Worm (Caenorhabditis elegans) whole organism, L3 larva: ENCODE data around the gene Y39G8B.10.
A peak's percentile ranks its signal among the peaks of the same experiment; 100 is the strongest.

Experiments
- ama-1 ChIP-seq: fragments of 150-350 bp; optimal IDR thresholded peaks from 2 replicates; lab custom pipeline; 2018
- ceh-16 ChIP-seq: sonication (generic microtip); optimal IDR thresholded peaks from 2 replicates; lab custom pipeline; 2017; ENCODE audit warnings: missing biosample characterization, missing genetic modification characterization
- ceh-28 ChIP-seq: fragments of 150-350 bp; optimal IDR thresholded peaks from 2 replicates; lab custom pipeline; 2014; ENCODE audit warnings: missing biosample characterization, missing genetic modification reagents, missing genetic modification characterization
- ceh-9 ChIP-seq: sonication (generic microtip); optimal IDR thresholded peaks from 2 replicates; lab custom pipeline; 2018; ENCODE audit warnings: missing biosample characterization, missing genetic modification characterization
- egl-27 ChIP-seq: sonication (generic microtip); optimal IDR thresholded peaks from 4 replicates; lab custom pipeline; 2017; ENCODE audit warnings: missing biosample characterization, missing genetic modification reagents, missing genetic modification characterization
- egl-5 ChIP-seq: fragments of 150-350 bp; optimal IDR thresholded peaks from 2 replicates; lab custom pipeline; 2017; ENCODE audit warnings: missing biosample characterization, missing genetic modification reagents, missing genetic modification characterization, inconsistent platforms
- elt-1 ChIP-seq: fragments of 150-350 bp; optimal IDR thresholded peaks from 2 replicates; lab custom pipeline; 2014; ENCODE audit warnings: missing biosample characterization, missing genetic modification characterization
- elt-2 ChIP-seq: sonication (generic microtip); optimal IDR thresholded peaks from 2 replicates; lab custom pipeline; 2016; ENCODE audit warnings: missing genetic modification reagents, mild to moderate bottlenecking, missing genetic modification characterization, missing compliant biosample characterization
- fkh-2 ChIP-seq: fragments of 150-350 bp; optimal IDR thresholded peaks from 2 replicates; lab custom pipeline; 2014; ENCODE audit warnings: missing biosample characterization, missing genetic modification reagents, missing genetic modification characterization
- fos-1 ChIP-seq: fragments of 150-350 bp; optimal IDR thresholded peaks from 2 replicates; lab custom pipeline; 2014; ENCODE audit warnings: missing biosample characterization, missing genetic modification characterization
- hmg-11 ChIP-seq: sonication (generic microtip); optimal IDR thresholded peaks from 2 replicates; lab custom pipeline; 2016; ENCODE audit warnings: missing genetic modification characterization, missing compliant biosample characterization
- lin-15B ChIP-seq: fragments of 150-350 bp; optimal IDR thresholded peaks from 2 replicates; lab custom pipeline; 2014; ENCODE audit warnings: missing biosample characterization, missing genetic modification characterization
- lin-39 ChIP-seq: fragments of 150-350 bp; optimal IDR thresholded peaks from 2 replicates; lab custom pipeline; 2018; ENCODE audit warnings: missing biosample characterization, missing genetic modification reagents, missing genetic modification characterization
- lsy-12 ChIP-seq: sonication (generic microtip); optimal IDR thresholded peaks from 2 replicates; lab custom pipeline; 2016; ENCODE audit warnings: mild to moderate bottlenecking, missing genetic modification characterization, missing compliant biosample characterization
- mdl-1 ChIP-seq: fragments of 150-350 bp; optimal IDR thresholded peaks from 2 replicates; lab custom pipeline; 2014; ENCODE audit warnings: missing biosample characterization, missing genetic modification characterization
- mml-1 ChIP-seq: fragments of 150-350 bp; sonication (generic microtip); optimal IDR thresholded peaks from 3 replicates; lab custom pipeline; 2014; ENCODE audit warnings: missing biosample characterization, missing genetic modification characterization
- nfya-1 ChIP-seq: sonication (generic microtip); optimal IDR thresholded peaks from 2 replicates; lab custom pipeline; 2017; ENCODE audit warnings: missing genetic modification characterization, mild to moderate bottlenecking, missing compliant biosample characterization, antibody characterized with exemption, moderate library complexity; ENCODE audit not compliant: insufficient read depth
- nhr-12 ChIP-seq: fragments of 150-350 bp; optimal IDR thresholded peaks from 2 replicates; lab custom pipeline; 2014; ENCODE audit warnings: missing biosample characterization, missing genetic modification characterization
- nhr-23 ChIP-seq: fragments of 150-350 bp; optimal IDR thresholded peaks from 2 replicates; lab custom pipeline; 2014; ENCODE audit warnings: missing biosample characterization, missing genetic modification reagents, missing genetic modification characterization
- nhr-237 ChIP-seq: fragments of 150-350 bp; optimal IDR thresholded peaks from 2 replicates; lab custom pipeline; 2014; ENCODE audit warnings: missing biosample characterization, missing genetic modification characterization
- nhr-28 ChIP-seq: fragments of 150-350 bp; optimal IDR thresholded peaks from 2 replicates; lab custom pipeline; 2014; ENCODE audit warnings: missing biosample characterization, missing genetic modification characterization
- nhr-76 ChIP-seq: fragments of 150-350 bp; sonication (generic microtip); optimal IDR thresholded peaks from 5 replicates; lab custom pipeline; 2014; ENCODE audit warnings: missing biosample characterization, missing genetic modification characterization
- nhr-77 ChIP-seq: fragments of 150-350 bp; optimal IDR thresholded peaks from 2 replicates; lab custom pipeline; 2014; ENCODE audit warnings: missing biosample characterization, missing genetic modification characterization
- pha-4 ChIP-seq: fragments of 150-350 bp; optimal IDR thresholded peaks from 2 replicates; lab custom pipeline; 2014; ENCODE audit warnings: missing biosample characterization, missing genetic modification reagents, missing genetic modification characterization
- pqm-1 ChIP-seq: fragments of 150-350 bp; optimal IDR thresholded peaks from 2 replicates; lab custom pipeline; 2017; ENCODE audit warnings: missing biosample characterization, missing genetic modification characterization, inconsistent platforms
- skn-1 ChIP-seq: fragments of 150-350 bp; optimal IDR thresholded peaks from 2 replicates; lab custom pipeline; 2014; ENCODE audit warnings: missing biosample characterization, missing genetic modification characterization
- snpc-4 ChIP-seq: fragments of 150-350 bp; optimal IDR thresholded peaks from 2 replicates; lab custom pipeline; 2014; ENCODE audit warnings: missing biosample characterization, missing genetic modification characterization
- tbx-2 ChIP-seq: sonication (generic microtip); optimal IDR thresholded peaks from 2 replicates; lab custom pipeline; 2016; ENCODE audit warnings: mild to moderate bottlenecking, missing genetic modification characterization, missing compliant biosample characterization
- unc-62 ChIP-seq: fragments of 150-350 bp; sonication (generic microtip); optimal IDR thresholded peaks from 4 replicates; lab custom pipeline; 2014; ENCODE audit warnings: missing biosample characterization, missing genetic modification reagents, missing genetic modification characterization
- ztf-4 ChIP-seq: fragments of 150-350 bp; optimal IDR thresholded peaks from 2 replicates; lab custom pipeline; 2014; ENCODE audit warnings: missing biosample characterization, missing genetic modification characterization

Gene Y39G8B.10

ce11 chrII:14018192-14018591 is 35.3 kb upstream of the Y39G8B.10 start (continued):
- TF ChIP-seq lin-39 (tag; lab: Kevin White, UChicago) (peak; percentile 50), hmg-11 (tag; lab: Kevin White, UChicago) (peak; percentile 75), nhr-12 (tag; lab: Kevin White, UChicago) (no peak), pha-4 (tag; lab: Kevin White, UChicago) (peak; percentile 52), pqm-1 (tag; lab: Kevin White, UChicago) (peak; percentile 79)

DNA sequence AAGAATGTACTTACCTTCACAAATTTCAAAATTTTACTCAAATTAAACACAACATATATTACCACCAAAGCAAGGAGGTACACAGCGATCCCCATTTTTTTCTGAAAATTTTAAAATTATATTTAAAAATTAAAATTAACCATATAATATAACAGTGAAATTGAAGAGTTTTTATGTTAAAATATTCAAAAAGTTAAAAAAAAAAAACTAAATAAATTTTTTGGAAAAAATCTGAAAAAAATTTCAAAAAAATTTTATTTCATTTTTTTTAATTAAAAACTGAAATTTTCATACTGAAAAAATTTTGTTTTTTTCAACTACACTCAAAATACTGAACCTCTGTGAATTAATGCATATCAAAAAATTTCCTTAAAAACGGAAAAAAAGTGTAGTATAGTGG is 34.0 kb upstream of the Y39G8B.10 start, which contains the start of gene cyp-37A1:
Gene cyp-37A1 (minus strand): TSS at position 101 of the 400 bp plus-strand sequence.
- no peak for TF ChIP-seq ama-1 (lab: Kevin White, UChicago)
- no peak for TF ChIP-seq elt-1 (tag; lab: Kevin White, UChicago)
- TF ChIP-seq lin-39 (tag; lab: Kevin White, UChicago): no peak
- TF ChIP-seq nfya-1 (tag; lab: Kevin White, UChicago): no peak
- no peak for TF ChIP-seq mml-1
- TF ChIP-seq unc-62 (GFP tag; lab: Kevin White, UChicago): no peak
- TF ChIP-seq nhr-77 (tag; lab: Kevin White, UChicago): no peak
- no peak for TF ChIP-seq hmg-11 (tag; lab: Kevin White, UChicago)

ce11 chrII:14014637-14015036 is 31.7 kb upstream of the Y39G8B.10 start:
- TF ChIP-seq egl-5 (no peak), lin-15B (tag; lab: Kevin White, UChicago) (no peak), nhr-76 (no peak), pha-4 (tag; lab: Kevin White, UChicago) (no peak), skn-1 (tag; lab: Kevin White, UChicago) (no peak), lsy-12 (tag; lab: Kevin White, UChicago) (no peak), ztf-4 (tag; lab: Kevin White, UChicago) (no peak), ceh-9 (tag; lab: Kevin White, UChicago) (no peak), snpc-4 (no peak), mdl-1 (tag; lab: Kevin White, UChicago) (no peak), ceh-16 (tag; lab: Kevin White, UChicago) (no peak), elt-1 (tag; lab: Kevin White, UChicago) (no peak), nhr-28 (no peak), nhr-237 (tag; lab: Kevin White, UChicago) (no peak), ceh-28 (tag; lab: Kevin White, UChicago) (no peak), tbx-2 (no peak), nhr-23 (tag; lab: Kevin White, UChicago) (no peak)

DNA sequence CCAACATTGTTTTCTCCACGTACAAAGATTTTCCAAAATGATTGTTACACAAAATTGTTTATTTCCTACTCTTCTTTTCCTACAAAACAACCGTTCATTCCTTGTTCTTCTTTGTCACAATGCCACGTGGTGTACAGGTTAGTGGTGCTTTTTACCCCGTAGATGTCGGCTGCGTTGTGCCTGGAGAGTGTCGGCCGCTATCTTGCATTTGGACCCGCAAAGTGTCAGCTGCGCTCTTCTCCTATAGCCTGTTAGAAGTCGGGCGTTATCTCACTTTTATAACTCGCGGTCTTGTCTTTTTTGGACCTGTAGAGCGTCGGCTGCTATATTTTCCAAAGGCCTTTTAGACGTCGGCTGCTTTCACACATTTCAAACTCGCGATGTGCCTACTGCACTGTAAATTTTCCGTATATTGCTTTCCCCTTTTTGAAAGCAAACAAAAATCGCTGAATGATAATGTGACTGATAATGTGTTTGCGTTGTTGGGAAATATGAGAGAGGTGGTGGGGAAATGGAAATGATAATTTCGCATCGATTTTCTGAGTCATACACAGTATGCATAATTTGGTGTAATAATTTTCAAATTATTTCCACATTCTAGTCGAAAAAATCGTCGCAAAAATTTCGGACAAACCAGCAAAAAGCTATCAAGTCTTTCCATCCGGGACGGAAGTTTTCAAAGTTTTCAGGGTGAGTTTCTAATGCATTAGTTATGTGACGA is 27.9 kb upstream of the Y39G8B.10 start, which contains the start of gene F01D5.8:
Gene F01D5.8 (plus strand): TSS at position 51 of the 721 bp plus-strand sequence.
- TF ChIP-seq snpc-4: peak; percentile 17
- TF ChIP-seq elt-2 (tag; lab: Kevin White, UChicago): peak; percentile 45
- no peak for TF ChIP-seq fos-1

- TF ChIP-seq egl-27 (tag; lab: Kevin White, UChicago) (no peak), pqm-1 (tag; lab: Kevin White, UChicago) (no peak), nhr-76 (no peak), fkh-2 (no peak), pha-4 (tag; lab: Kevin White, UChicago) (no peak), snpc-4 (no peak)
Measured at ce11 chrII:14008359-14008758, 25.4 kb upstream of the Y39G8B.10 start, which contains the start of gene F01D5.7. F01D5.7 (plus strand) TSS chrII:14008659.

DNA sequence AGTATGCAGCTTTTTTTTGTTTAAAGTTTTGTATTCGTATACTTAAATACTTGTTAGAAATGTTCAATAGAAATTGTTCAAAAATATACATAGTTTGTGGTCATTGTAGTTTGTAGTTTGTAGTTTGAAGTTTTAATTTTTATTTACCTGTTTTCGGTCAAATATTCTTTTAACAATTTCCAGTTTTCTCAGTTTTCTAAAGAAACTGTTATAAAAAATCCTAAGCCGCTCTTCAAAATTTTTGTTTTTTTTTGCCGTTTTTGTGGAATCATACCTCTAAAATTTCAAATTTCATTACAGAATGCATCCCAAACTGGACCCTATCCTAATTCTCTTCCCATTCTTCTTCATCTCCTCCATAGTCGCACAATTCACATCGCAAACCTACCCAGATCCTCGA is 23.3 kb upstream of the Y39G8B.10 start, which contains the start of gene F01D5.6:
Gene F01D5.6 (plus strand): TSS at position 301 of the 400 bp plus-strand sequence.
- TF ChIP-seq ceh-9 (tag; lab: Kevin White, UChicago): no peak
